Fruit fly (Drosophila melanogaster) whole organism, adult: ENCODE data around the gene CG4186.

Experiments used
- CG12768 ChIP-seq: fragments of 200-800 bp; sonication (Bioruptor generic); optimal IDR thresholded peaks from 2 replicates; lab custom pipeline; 2017; ENCODE audit warnings: missing biosample characterization, missing genetic modification characterization, mild to moderate bottlenecking, moderate library complexity, missing genetic modification reagents
- CG14711 ChIP-seq: fragments of 200-800 bp; sonication (Bioruptor generic); optimal IDR thresholded peaks from 2 replicates; lab custom pipeline; 2018; ENCODE audit warnings: missing biosample characterization, mild to moderate bottlenecking, missing genetic modification characterization, moderate library complexity
- CG33017 ChIP-seq: fragments of 200-800 bp; sonication (Bioruptor generic); optimal IDR thresholded peaks from 2 replicates; lab custom pipeline; 2018; ENCODE audit warnings: missing biosample characterization, mild to moderate bottlenecking, missing genetic modification characterization, moderate library complexity
- CG5204 ChIP-seq: fragments of 200-800 bp; sonication (Bioruptor generic); optimal IDR thresholded peaks from 2 replicates; lab custom pipeline; 2016; ENCODE audit warnings: missing biosample characterization, missing genetic modification characterization
- CG7045 ChIP-seq: fragments of 200-800 bp; sonication (Bioruptor generic); optimal IDR thresholded peaks from 2 replicates; lab custom pipeline; 2017; ENCODE audit warnings: missing biosample characterization, mild to moderate bottlenecking, missing genetic modification characterization
- CG7101 ChIP-seq: fragments of 200-800 bp; sonication (Bioruptor generic); optimal IDR thresholded peaks from 2 replicates; lab custom pipeline; 2018; ENCODE audit warnings: missing biosample characterization, mild to moderate bottlenecking, missing genetic modification characterization, moderate library complexity
- Clk ChIP-seq: fragments of 200-800 bp; sonication (Bioruptor generic); optimal IDR thresholded peaks from 2 replicates; lab custom pipeline; 2017; ENCODE audit warnings: missing biosample characterization, missing genetic modification characterization
- Crg-1 ChIP-seq: fragments of 200-800 bp; sonication (Bioruptor generic); optimal IDR thresholded peaks from 2 replicates; lab custom pipeline; 2016; ENCODE audit warnings: missing biosample characterization, missing genetic modification characterization
- Hr96 ChIP-seq: fragments of 200-800 bp; sonication (Bioruptor generic); optimal IDR thresholded peaks from 2 replicates; lab custom pipeline; 2016; ENCODE audit warnings: missing biosample characterization, missing genetic modification characterization
- Mnt ChIP-seq: fragments of 200-800 bp; sonication (Bioruptor generic); optimal IDR thresholded peaks from 2 replicates; lab custom pipeline; 2016; ENCODE audit warnings: missing biosample characterization, mild to moderate bottlenecking, missing genetic modification characterization
- bab1 ChIP-seq: fragments of 200-800 bp; sonication (Bioruptor generic); optimal IDR thresholded peaks from 3 replicates; lab custom pipeline; 2019; ENCODE audit warnings: missing biosample characterization, mild to moderate bottlenecking, missing genetic modification characterization, moderate library complexity
- cic ChIP-seq: fragments of 200-800 bp; sonication (Bioruptor generic); optimal IDR thresholded peaks from 2 replicates; lab custom pipeline; 2017; ENCODE audit warnings: missing biosample characterization, mild to moderate bottlenecking, missing genetic modification characterization, moderate library complexity
- cnc ChIP-seq, 2 experiments: fragments of >200 bp; optimal IDR thresholded peaks; 2 replicates each; lab custom pipeline; 2017
- kay ChIP-seq: fragments of 200-800 bp; sonication (Bioruptor generic); peaks from one replicate; lab custom pipeline; 2016; ENCODE audit warnings: missing biosample characterization, missing genetic modification characterization, borderline replicate concordance
- ovo ChIP-seq: fragments of 200-800 bp; sonication (Bioruptor generic); optimal IDR thresholded peaks from 2 replicates; lab custom pipeline; 2016; ENCODE audit warnings: missing biosample characterization, missing genetic modification characterization
- pad ChIP-seq: fragments of 200-800 bp; sonication (Bioruptor generic); optimal IDR thresholded peaks from 3 replicates; lab custom pipeline; 2017; ENCODE audit warnings: missing biosample characterization, missing genetic modification characterization, mild to moderate bottlenecking, moderate library complexity, missing genetic modification reagents
- tj ChIP-seq: fragments of 200-800 bp; sonication (Bioruptor generic); optimal IDR thresholded peaks from 3 replicates; lab custom pipeline; 2017; ENCODE audit warnings: missing biosample characterization, mild to moderate bottlenecking, missing genetic modification characterization, moderate library complexity
- toe ChIP-seq: fragments of 200-800 bp; sonication (Bioruptor generic); optimal IDR thresholded peaks from 2 replicates; lab custom pipeline; 2016; ENCODE audit warnings: missing biosample characterization, missing genetic modification characterization

The CG4186 gene

dm6 chr3L:20815666-20816375 is 46.4 kb downstream of the CG4186 start, which contains the start of the genes CG3618 and Pka-R1:
Gene CG3618 (minus strand): TSS chr3L:20816075.
Gene Pka-R1 (plus strand): TSS chr3L:20816118.
- TF ChIP-seq Hr96 (GFP tag; lab: Kevin White, UChicago) (no peak), pad (GFP tag; lab: Kevin White, UChicago) (peak; percentile 56), bab1 (GFP tag; lab: Kevin White, UChicago) (peak; percentile 40), ovo (GFP tag; lab: Kevin White, UChicago) (no peak), CG33017 (tag; lab: Kevin White, UChicago) (peak; percentile 17), CG7101 (tag; lab: Kevin White, UChicago) (peak; percentile 33), cic (GFP tag; lab: Kevin White, UChicago) (peak; percentile 28), CG12768 (peak; percentile 11), CG14711 (tag; lab: Kevin White, UChicago) (peak; percentile 25), Mnt (GFP tag; lab: Kevin White, UChicago) (peak; percentile 49), cnc (optimal IDR thresholded peaks at IDR 0.05; lab: Kevin White, UChicago) (no peak)

DNA sequence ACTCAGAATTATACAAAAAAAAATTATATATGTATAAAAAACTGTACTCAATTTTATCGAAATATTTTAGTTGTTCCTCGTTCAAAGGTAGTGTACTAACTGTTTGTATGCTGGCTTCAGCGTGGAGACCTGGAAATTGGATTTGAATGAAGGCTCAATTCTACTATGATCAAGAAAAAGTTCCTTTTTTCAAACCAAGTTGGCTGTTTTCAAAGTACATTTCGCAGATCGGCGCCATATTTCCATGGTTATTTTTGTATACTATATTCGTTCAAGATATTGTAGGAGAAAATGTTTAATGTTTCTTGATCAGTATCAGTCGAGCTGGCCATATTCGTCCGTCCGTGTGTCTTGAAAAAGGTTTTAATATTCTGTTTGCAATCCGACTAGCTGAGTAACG is 48.5 kb downstream of the CG4186 start, which contains the start of gene Mst77F:
TSS of gene Mst77F (minus strand) at position 101 of the 400 bp plus-strand sequence.
- no peak for TF ChIP-seq bab1 (GFP tag; lab: Kevin White, UChicago)
- TF ChIP-seq cic (GFP tag; lab: Kevin White, UChicago): no peak
- no peak for TF ChIP-seq CG7045
- TF ChIP-seq Clk (GFP tag; lab: Kevin White, UChicago): no peak
- TF ChIP-seq ovo (GFP tag; lab: Kevin White, UChicago): no peak
- no peak for TF ChIP-seq CG7101 (tag; lab: Kevin White, UChicago)
- no peak for TF ChIP-seq toe (GFP tag; lab: Kevin White, UChicago)
- no peak for TF ChIP-seq pad (GFP tag; lab: Kevin White, UChicago)
- no peak for TF ChIP-seq cnc (optimal IDR thresholded peaks at IDR 0.05; lab: Kevin White, UChicago)
- no peak for TF ChIP-seq Mnt (GFP tag; lab: Kevin White, UChicago)
- TF ChIP-seq CG5204 (GFP tag; lab: Kevin White, UChicago): no peak
- no peak for TF ChIP-seq CG12768
- no peak for TF ChIP-seq CG33017 (tag; lab: Kevin White, UChicago)
- no peak for TF ChIP-seq Crg-1
- TF ChIP-seq tj (GFP tag; lab: Kevin White, UChicago): no peak
- no peak for TF ChIP-seq Hr96 (GFP tag; lab: Kevin White, UChicago)
- no peak for TF ChIP-seq CG14711 (tag; lab: Kevin White, UChicago)
- no peak for TF ChIP-seq kay
